ENCODE assay signal across 2 fruit fly cellular contexts in genomic region chrX:13313133-13313532, dm6.
A peak's percentile ranks its signal among the peaks of the same experiment; 100 is the strongest.
TF ChIP-seq lines count a peak whose summit lies in the region.

No protein-coding gene starts in this region.

- no peak for TF ChIP-seq CTCF in whole organism, embryonic (GFP tag; optimal IDR thresholded peaks at IDR 0.05; lab: Kevin White, UChicago)

TF ChIP-seq in whole organism, embryonic, 481 proteins besides CTCF, POLR2A, EP300 and RAD21:
- TF ChIP-seq exex (tag; optimal IDR thresholded peaks at IDR 0.05; lab: Kevin White, UChicago) (peak; percentile 57), caup (GFP tag; optimal IDR thresholded peaks at IDR 0.05; lab: Kevin White, UChicago; ENCODE audit: severe bottlenecking) (peak; percentile 66), H2.0 (GFP tag; IDR thresholded peaks at IDR 0.05; lab: Robert Waterston, UW) (no peak), Opbp (GFP tag; IDR thresholded peaks at IDR 0.05; lab: Robert Waterston, UW; ENCODE audit: partially characterized antibody) (no peak), row (GFP tag; IDR thresholded peaks at IDR 0.05; lab: Robert Waterston, UW) (0 out of 3 replicates have a peak, but pooled peaks have one; percentile 6), grn (GFP tag; optimal IDR thresholded peaks at IDR 0.05; lab: Kevin White, UChicago) (peak; percentile 24), Med (GFP tag; lab: Kevin White, UChicago) (peak; percentile 9), mirr (GFP tag; optimal IDR thresholded peaks at IDR 0.05; lab: Kevin White, UChicago) (peak; percentile 90), crol (GFP tag; IDR thresholded peaks at IDR 0.05; lab: Robert Waterston, UW) (peak; percentile 63), grau (tag; optimal IDR thresholded peaks at IDR 0.05; lab: Kevin White, UChicago) (peak; percentile 52), CG4328 (GFP tag; optimal IDR thresholded peaks at IDR 0.05; lab: Kevin White, UChicago) (no peak), CG15479 (GFP tag; optimal IDR thresholded peaks at IDR 0.05; lab: Kevin White, UChicago) (no peak)

TF ChIP-seq in whole organism, pupa, 21 proteins besides CTCF, POLR2A, EP300 and RAD21:
- TF ChIP-seq CG15710 (tag; optimal IDR thresholded peaks at IDR 0.05; lab: Kevin White, UChicago) (no peak), CG14655 (GFP tag; optimal IDR thresholded peaks at IDR 0.05; lab: Kevin White, UChicago) (no peak), CG32121 (GFP tag; IDR thresholded peaks at IDR 0.05; lab: Robert Waterston, UW) (no peak), D1 (tag; optimal IDR thresholded peaks at IDR 0.05; lab: Kevin White, UChicago) (no peak), CG8301 (tag; optimal IDR thresholded peaks at IDR 0.05; lab: Kevin White, UChicago) (no peak), CG4496 (GFP tag; IDR thresholded peaks at IDR 0.05; lab: Robert Waterston, UW) (0 out of 3 replicates have a peak, but pooled peaks have one; percentile 16)
